Fruit fly (Drosophila melanogaster): ENCODE data around the gene loaf.

- no peak for TF ChIP-seq CG6808 (GFP tag; optimal IDR thresholded peaks at IDR 0.05)
- TF ChIP-seq CG16779 (tag; optimal IDR thresholded peaks at IDR 0.05), result no peak
- no peak for TF ChIP-seq Blimp-1 (GFP tag; optimal IDR thresholded peaks at IDR 0.05)
- no peak for TF ChIP-seq Lpt (GFP tag; optimal IDR thresholded peaks at IDR 0.05)
- no peak for TF ChIP-seq Gug (GFP tag; IDR thresholded peaks at IDR 0.05)
- no peak for TF ChIP-seq Hr4 (GFP tag; optimal IDR thresholded peaks at IDR 0.05)
These were observed 10.7 kb upstream of the loaf start, which contains the start of gene CG14131 for dm6 chr3L:11776731-11777130.
